Fruit fly (Drosophila melanogaster): ENCODE results near the gene CG4287.
A peak's percentile ranks its signal among the peaks of the same experiment; 100 is the strongest.

The CG4287 gene

DNA sequence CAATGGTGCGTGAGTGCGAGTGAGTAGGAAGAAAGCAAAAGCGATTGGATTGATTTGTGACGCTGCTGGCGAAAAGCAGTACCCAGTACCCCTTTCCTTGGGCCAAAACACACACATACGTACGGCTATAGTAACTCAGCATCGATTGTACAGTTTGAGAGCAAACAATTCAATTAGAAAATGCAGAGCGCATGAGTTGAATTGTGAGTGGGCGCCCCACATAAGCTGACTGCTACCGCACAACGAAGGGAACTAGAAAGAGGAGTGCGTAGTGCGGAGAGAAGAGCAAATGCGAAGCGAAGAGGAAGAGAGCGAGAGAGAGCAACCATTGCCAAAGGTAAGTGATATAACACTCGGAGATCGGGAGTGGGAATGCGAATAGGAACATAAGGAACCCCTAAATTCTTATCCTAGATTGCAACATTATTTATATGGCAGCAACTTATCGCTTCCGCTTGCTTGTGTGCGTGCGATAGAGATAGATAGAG lies 9.9 kb upstream of the CG4287 start (continued):
- TF ChIP-seq CG14667 (GFP tag; IDR thresholded peaks at IDR 0.05) (no peak), Ptx1 (GFP tag; IDR thresholded peaks at IDR 0.05) (no peak), CG17612 (GFP tag; IDR thresholded peaks at IDR 0.05) (no peak), CrebB (tag; optimal IDR thresholded peaks at IDR 0.05) (no peak), disco-r (GFP tag; optimal IDR thresholded peaks at IDR 0.05) (peak; percentile 25), ci (GFP tag; IDR thresholded peaks at IDR 0.05) (no peak), CG13296 (GFP tag; optimal IDR thresholded peaks at IDR 0.05) (no peak), fd96Cb (tag; optimal IDR thresholded peaks at IDR 0.05) (no peak), corto (GFP tag; optimal IDR thresholded peaks at IDR 0.05) (no peak), CG3726 (GFP tag; IDR thresholded peaks at IDR 0.05) (no peak), CG12299 (tag; optimal IDR thresholded peaks at IDR 0.05) (peak; percentile 39), Mes4 (GFP tag; optimal IDR thresholded peaks at IDR 0.05) (no peak), CG8281 (tag; optimal IDR thresholded peaks at IDR 0.05) (no peak), Dip2 (GFP tag; IDR thresholded peaks at IDR 0.05) (no peak), CG11560 (tag; IDR thresholded peaks at IDR 0.05) (no peak), Vsx1 (GFP tag; optimal IDR thresholded peaks at IDR 0.05) (no peak), ftz-f1 (GFP tag; optimal IDR thresholded peaks at IDR 0.05) (no peak), CG5245 (GFP tag; optimal IDR thresholded peaks at IDR 0.05) (no peak), CG2202 (tag; optimal IDR thresholded peaks at IDR 0.05) (no peak), CG7271 (tag; optimal IDR thresholded peaks at IDR 0.05) (no peak), CG1647 (GFP tag; optimal IDR thresholded peaks at IDR 0.05) (no peak), sna (GFP tag; IDR thresholded peaks at IDR 0.05; ENCODE audit: partially characterized antibody) (no peak), exex (tag; optimal IDR thresholded peaks at IDR 0.05) (peak; percentile 71), CG12071 (GFP tag; optimal IDR thresholded peaks at IDR 0.05) (peak; percentile 30), CG31224 (GFP tag; IDR thresholded peaks at IDR 0.05) (no peak), CG7786 (GFP tag; optimal IDR thresholded peaks at IDR 0.05) (no peak), Max (GFP tag; optimal IDR thresholded peaks at IDR 0.05) (peak; percentile 43), CG2875 (GFP tag; optimal IDR thresholded peaks at IDR 0.05) (no peak), D19A (tag; optimal IDR thresholded peaks at IDR 0.05) (no peak), CG15269 (tag; optimal IDR thresholded peaks at IDR 0.05) (no peak), CG10959 (GFP tag; IDR thresholded peaks at IDR 0.05) (no peak), her (GFP tag; optimal IDR thresholded peaks at IDR 0.05) (peak; percentile 28), sd (tag; optimal IDR thresholded peaks at IDR 0.05) (peak; percentile 38), crol (GFP tag; IDR thresholded peaks at IDR 0.05) (no peak), CG2712 (tag; optimal IDR thresholded peaks at IDR 0.05) (peak; percentile 18), CG33557 (GFP tag; optimal IDR thresholded peaks at IDR 0.05) (no peak), pb (GFP tag; optimal IDR thresholded peaks at IDR 0.05) (peak; percentile 52), pnt (GFP tag; optimal IDR thresholded peaks at IDR 0.05) (no peak), dm (GFP tag; optimal IDR thresholded peaks at IDR 0.05) (peak; percentile 59), CG6683 (GFP tag; optimal IDR thresholded peaks at IDR 0.05) (no peak), Nf-YB (GFP tag; optimal IDR thresholded peaks at IDR 0.05) (peak; percentile 9), CHES-1-like (GFP tag; optimal IDR thresholded peaks at IDR 0.05) (peak; percentile 72), Bdp1 (GFP tag; optimal IDR thresholded peaks at IDR 0.05) (no peak), abd-A (tag; optimal IDR thresholded peaks at IDR 0.05) (peak; percentile 94), psq (GFP tag; optimal IDR thresholded peaks at IDR 0.05) (peak; percentile 100), CG6765 (GFP tag; optimal IDR thresholded peaks at IDR 0.05) (no peak), trem (tag; optimal IDR thresholded peaks at IDR 0.05) (no peak), pzg (GFP tag; optimal IDR thresholded peaks at IDR 0.05) (peak; percentile 21), crc (GFP tag; optimal IDR thresholded peaks at IDR 0.05) (no peak), Dad (GFP tag; optimal IDR thresholded peaks at IDR 0.05) (no peak), bowl (GFP tag; IDR thresholded peaks at IDR 0.05) (no peak), CG17186 (GFP tag; optimal IDR thresholded peaks at IDR 0.05) (no peak)
